Worm (Caenorhabditis elegans) whole organism, late embryonic: Measurements from ENCODE around the gene set-8.

Experiments used
- C38D4.7 ChIP-seq: fragments of 200-800 bp; sonication (Bioruptor generic); optimal IDR thresholded peaks from 2 replicates; lab custom pipeline; 2018; ENCODE audit warnings: mild to moderate bottlenecking, missing genetic modification characterization, moderate library complexity, missing compliant biosample characterization
- F13H6.1 ChIP-seq: sonication (generic microtip); optimal IDR thresholded peaks from 2 replicates; lab custom pipeline; 2016; ENCODE audit warnings: missing genetic modification characterization, missing compliant biosample characterization
- K02D7.2 ChIP-seq: sonication (generic microtip); optimal IDR thresholded peaks from 2 replicates; lab custom pipeline; 2017; ENCODE audit warnings: mild to moderate bottlenecking, missing genetic modification characterization, missing compliant biosample characterization
- Y22D7AL.16 ChIP-seq: sonication (generic microtip); optimal IDR thresholded peaks from 2 replicates; lab custom pipeline; 2016; ENCODE audit warnings: missing genetic modification characterization, missing compliant biosample characterization
- ahr-1 ChIP-seq: sonication (generic microtip); optimal IDR thresholded peaks from 2 replicates; lab custom pipeline; 2016; ENCODE audit warnings: missing genetic modification characterization, missing compliant biosample characterization
- ama-1 ChIP-seq: fragments of 150-350 bp; optimal IDR thresholded peaks from 2 replicates; lab custom pipeline; 2014
- ceh-14 ChIP-seq: sonication (generic microtip); optimal IDR thresholded peaks from 2 replicates; lab custom pipeline; 2016; ENCODE audit warnings: missing genotype, missing genetic modification characterization, missing compliant biosample characterization
- ceh-18 ChIP-seq: sonication (generic microtip); optimal IDR thresholded peaks from 2 replicates; lab custom pipeline; 2016; ENCODE audit warnings: missing genetic modification characterization, missing compliant biosample characterization
- ceh-22 ChIP-seq: sonication (generic microtip); optimal IDR thresholded peaks from 2 replicates; lab custom pipeline; 2017; ENCODE audit warnings: missing biosample characterization, missing genetic modification characterization
- ceh-24 ChIP-seq: sonication (generic microtip); optimal IDR thresholded peaks from 2 replicates; lab custom pipeline; 2016; ENCODE audit warnings: mild to moderate bottlenecking, missing genetic modification characterization, missing compliant biosample characterization
- ceh-45 ChIP-seq: fragments of 200-800 bp; sonication (Bioruptor generic); IDR thresholded peaks from 2 replicates; pipeline ENCODE4 v1.3.6; 2022; ENCODE audit warnings: missing genetic modification reagents, missing genetic modification characterization, missing compliant biosample characterization
- ceh-9 ChIP-seq: sonication (generic microtip); optimal IDR thresholded peaks from 2 replicates; lab custom pipeline; 2016; ENCODE audit warnings: mild to moderate bottlenecking, missing genetic modification characterization, inconsistent platforms, missing compliant biosample characterization
- che-1 ChIP-seq: sonication (generic microtip); optimal IDR thresholded peaks from 2 replicates; lab custom pipeline; 2016; ENCODE audit warnings: mild to moderate bottlenecking, missing genetic modification characterization, missing compliant biosample characterization
- dve-1 ChIP-seq: sonication (generic microtip); optimal IDR thresholded peaks from 2 replicates; lab custom pipeline; 2017; ENCODE audit warnings: antibody characterized with exemption, mild to moderate bottlenecking, missing genetic modification characterization, missing compliant biosample characterization
- elt-4 ChIP-seq: sonication (generic microtip); optimal IDR thresholded peaks from 2 replicates; lab custom pipeline; 2016; ENCODE audit warnings: missing genetic modification characterization, missing compliant biosample characterization
- eyg-1 ChIP-seq: sonication (generic microtip); optimal IDR thresholded peaks from 2 replicates; lab custom pipeline; 2016; ENCODE audit warnings: missing genotype, missing genetic modification characterization, missing compliant biosample characterization
- fkh-10 ChIP-seq: fragments of 150-350 bp; optimal IDR thresholded peaks from 2 replicates; lab custom pipeline; 2014; ENCODE audit warnings: missing biosample characterization, missing genetic modification reagents, missing genetic modification characterization
- gmeb-2 ChIP-seq: sonication (generic microtip); optimal IDR thresholded peaks from 2 replicates; lab custom pipeline; 2016; ENCODE audit warnings: missing genetic modification characterization, inconsistent platforms, missing compliant biosample characterization
- hlh-8 ChIP-seq: sonication (generic microtip); optimal IDR thresholded peaks from 2 replicates; lab custom pipeline; 2016; ENCODE audit warnings: missing genotype, missing genetic modification characterization, missing compliant biosample characterization
- lin-11 ChIP-seq: fragments of 200-800 bp; sonication (Bioruptor generic); optimal IDR thresholded peaks from 2 replicates; lab custom pipeline; 2018; ENCODE audit warnings: mild to moderate bottlenecking, missing genetic modification characterization, missing compliant biosample characterization
- odd-2 ChIP-seq: sonication (generic microtip); optimal IDR thresholded peaks from 2 replicates; lab custom pipeline; 2017; ENCODE audit warnings: antibody characterized with exemption, mild to moderate bottlenecking, missing genetic modification characterization, missing compliant biosample characterization
- pag-3 ChIP-seq: sonication (generic microtip); optimal IDR thresholded peaks from 2 replicates; lab custom pipeline; 2016; ENCODE audit warnings: missing compliant biosample characterization, missing genetic modification characterization, borderline replicate concordance
- pax-1 ChIP-seq: fragments of 150-350 bp; optimal IDR thresholded peaks from 2 replicates; lab custom pipeline; 2014; ENCODE audit warnings: missing biosample characterization, missing genetic modification characterization
- pros-1 ChIP-seq: fragments of 150-350 bp; optimal IDR thresholded peaks from 2 replicates; lab custom pipeline; 2014; ENCODE audit warnings: missing biosample characterization, missing genetic modification reagents, missing genetic modification characterization
- rnt-1 ChIP-seq: sonication (generic microtip); optimal IDR thresholded peaks from 2 replicates; lab custom pipeline; 2016; ENCODE audit warnings: missing genetic modification characterization, missing compliant biosample characterization
- sox-2 ChIP-seq: fragments of 200-800 bp; sonication (Bioruptor generic); IDR thresholded peaks from 2 replicates; pipeline ENCODE4 v1.3.6; 2022; ENCODE audit warnings: missing genetic modification reagents, missing genetic modification characterization, missing compliant biosample characterization
- syd-9 ChIP-seq: sonication (generic microtip); optimal IDR thresholded peaks from 2 replicates; lab custom pipeline; 2016; ENCODE audit warnings: mild to moderate bottlenecking, missing genetic modification characterization, moderate library complexity, missing compliant biosample characterization
- ttx-3 ChIP-seq: sonication (generic microtip); optimal IDR thresholded peaks from 2 replicates; lab custom pipeline; 2016; ENCODE audit warnings: missing genetic modification reagents, missing genetic modification characterization, missing compliant biosample characterization
- unc-42 ChIP-seq: sonication (generic microtip); optimal IDR thresholded peaks from 2 replicates; lab custom pipeline; 2016; ENCODE audit warnings: missing genotype, missing genetic modification characterization, missing compliant biosample characterization
- ztf-16 ChIP-seq: sonication (generic microtip); optimal IDR thresholded peaks from 2 replicates; lab custom pipeline; 2017; ENCODE audit warnings: missing genetic modification characterization, missing compliant biosample characterization

The set-8 gene

ce11 chrX:13448665-13449099 lies 2.2 kb downstream of the set-8 start (continued):
- TF ChIP-seq ceh-14 (tag; lab: Kevin White, UChicago) (peak; percentile 54), F13H6.1 (peak; percentile 57), hlh-8 (peak; percentile 0), dve-1 (peak; percentile 64)

ce11 chrX:13451578-13451977 lies 5.1 kb downstream of the set-8 start, which contains the start of gene F02D10.6:
Gene F02D10.6 (minus strand): TSS chrX:13451678.
- TF ChIP-seq C38D4.7 (no peak), odd-2 (tag; lab: Kevin White, UChicago) (no peak)

ce11 chrX:13456442-13456841 lies 9.9 kb downstream of the set-8 start, which contains the start of gene flr-1:
Gene flr-1 (minus strand): TSS chrX:13456542.
- TF ChIP-seq ceh-45 (no peak), ttx-3 (no peak), pag-3 (tag; lab: Kevin White, UChicago) (no peak), rnt-1 (tag; lab: Kevin White, UChicago) (no peak), ztf-16 (tag; lab: Kevin White, UChicago) (no peak), unc-42 (tag; lab: Kevin White, UChicago) (no peak), fkh-10 (no peak), ceh-18 (no peak), ceh-24 (no peak), sox-2 (GFP tag; lab: Robert Waterston, UW) (no peak), syd-9 (tag; lab: Kevin White, UChicago) (no peak)

ce11 chrX:13462519-13462918 lies 16.0 kb downstream of the set-8 start, which contains the start of gene F02D10.3:
Gene F02D10.3 (minus strand): TSS chrX:13462619.
- no peak for TF ChIP-seq ahr-1
- no peak for TF ChIP-seq lin-11
- no peak for TF ChIP-seq ama-1 (lab: Kevin White, UChicago)
- no peak for TF ChIP-seq pros-1 (tag; lab: Kevin White, UChicago)
- no peak for TF ChIP-seq gmeb-2 (tag; lab: Kevin White, UChicago)
- no peak for TF ChIP-seq odd-2 (tag; lab: Kevin White, UChicago)
- no peak for TF ChIP-seq ceh-14 (tag; lab: Kevin White, UChicago)
- no peak for TF ChIP-seq ztf-16 (tag; lab: Kevin White, UChicago)
- TF ChIP-seq ceh-22 = no peak
- no peak for TF ChIP-seq Y22D7AL.16 (tag; lab: Kevin White, UChicago)
- no peak for TF ChIP-seq che-1 (tag; lab: Kevin White, UChicago)

ce11 chrX:13463793-13464192 lies 17.3 kb downstream of the set-8 start, which contains the start of gene F02D10.2:
Gene F02D10.2 (minus strand): TSS chrX:13463893.
- no peak for TF ChIP-seq eyg-1 (tag; lab: Kevin White, UChicago)
- no peak for TF ChIP-seq ceh-9
- TF ChIP-seq pax-1 (tag; lab: Kevin White, UChicago) = no peak
- TF ChIP-seq ceh-45 = no peak

- peak; percentile 71 for TF ChIP-seq elt-4 (tag; lab: Kevin White, UChicago)
- TF ChIP-seq K02D7.2 = no peak
- peak; percentile 33 for TF ChIP-seq ceh-9
Observed at ce11 chrX:13466926-13467866, 20.7 kb downstream of the set-8 start, which contains the start of gene col-183. Gene col-183 (minus strand): TSS chrX:13467764.
